Worm (Caenorhabditis elegans) whole organism, late embryonic: Measurements from ENCODE around the gene mboa-7.

Experiments
- C38D4.7 ChIP-seq: fragments of 200-800 bp; sonication (Bioruptor generic); optimal IDR thresholded peaks from 2 replicates; lab custom pipeline; 2018; ENCODE audit warnings: mild to moderate bottlenecking, missing genetic modification characterization, moderate library complexity, missing compliant biosample characterization
- F13H6.1 ChIP-seq: sonication (generic microtip); optimal IDR thresholded peaks from 2 replicates; lab custom pipeline; 2016; ENCODE audit warnings: missing genetic modification characterization, missing compliant biosample characterization
- T23F11.4 ChIP-seq: fragments of 200-800 bp; sonication (Bioruptor generic); optimal IDR thresholded peaks from 2 replicates; lab custom pipeline; 2018; ENCODE audit warnings: mild to moderate bottlenecking, missing genetic modification characterization, missing compliant biosample characterization
- ahr-1 ChIP-seq: sonication (generic microtip); optimal IDR thresholded peaks from 2 replicates; lab custom pipeline; 2016; ENCODE audit warnings: missing genetic modification characterization, missing compliant biosample characterization
- ceh-18 ChIP-seq: sonication (generic microtip); optimal IDR thresholded peaks from 2 replicates; lab custom pipeline; 2016; ENCODE audit warnings: missing genetic modification characterization, missing compliant biosample characterization
- ceh-2 ChIP-seq: sonication (generic microtip); optimal IDR thresholded peaks from 2 replicates; lab custom pipeline; 2016; ENCODE audit warnings: missing genotype, missing genetic modification characterization, missing compliant biosample characterization
- ceh-22 ChIP-seq: sonication (generic microtip); optimal IDR thresholded peaks from 2 replicates; lab custom pipeline; 2017; ENCODE audit warnings: missing biosample characterization, missing genetic modification characterization
- ceh-30 ChIP-seq: fragments of 150-350 bp; optimal IDR thresholded peaks from 2 replicates; lab custom pipeline; 2014; ENCODE audit warnings: missing biosample characterization, missing genetic modification characterization
- ceh-31 ChIP-seq: sonication (generic microtip); optimal IDR thresholded peaks from 2 replicates; lab custom pipeline; 2016; ENCODE audit warnings: missing genetic modification characterization, missing compliant biosample characterization
- ceh-45 ChIP-seq: fragments of 200-800 bp; sonication (Bioruptor generic); IDR thresholded peaks from 2 replicates; pipeline ENCODE4 v1.3.6; 2022; ENCODE audit warnings: missing genetic modification reagents, missing genetic modification characterization, missing compliant biosample characterization
- ceh-48 ChIP-seq: sonication (generic microtip); optimal IDR thresholded peaks from 2 replicates; lab custom pipeline; 2016; ENCODE audit warnings: missing genetic modification characterization, inconsistent platforms, missing compliant biosample characterization
- ceh-6 ChIP-seq: fragments of 200-800 bp; sonication (Bioruptor generic); optimal IDR thresholded peaks from 2 replicates; lab custom pipeline; 2018; ENCODE audit warnings: mild to moderate bottlenecking, missing genetic modification characterization, missing compliant biosample characterization
- ceh-9 ChIP-seq: sonication (generic microtip); optimal IDR thresholded peaks from 2 replicates; lab custom pipeline; 2016; ENCODE audit warnings: mild to moderate bottlenecking, missing genetic modification characterization, inconsistent platforms, missing compliant biosample characterization
- che-1 ChIP-seq: sonication (generic microtip); optimal IDR thresholded peaks from 2 replicates; lab custom pipeline; 2016; ENCODE audit warnings: mild to moderate bottlenecking, missing genetic modification characterization, missing compliant biosample characterization
- dmd-4 ChIP-seq: sonication (generic microtip); optimal IDR thresholded peaks from 2 replicates; lab custom pipeline; 2016; ENCODE audit warnings: borderline replicate concordance, missing genetic modification characterization, missing compliant biosample characterization
- elt-2 ChIP-seq: sonication (generic microtip); optimal IDR thresholded peaks from 2 replicates; lab custom pipeline; 2016; ENCODE audit warnings: missing genetic modification reagents, missing genetic modification characterization, missing compliant biosample characterization
- ets-4 ChIP-seq: sonication (generic microtip); optimal IDR thresholded peaks from 2 replicates; lab custom pipeline; 2016; ENCODE audit warnings: missing genetic modification characterization, missing compliant biosample characterization
- eyg-1 ChIP-seq: sonication (generic microtip); optimal IDR thresholded peaks from 2 replicates; lab custom pipeline; 2016; ENCODE audit warnings: missing genotype, missing genetic modification characterization, missing compliant biosample characterization
- hlh-13 ChIP-seq: fragments of 200-800 bp; sonication (Bioruptor generic); optimal IDR thresholded peaks from 2 replicates; lab custom pipeline; 2018; ENCODE audit warnings: mild to moderate bottlenecking, missing genetic modification characterization, missing compliant biosample characterization
- hlh-15 ChIP-seq: sonication (generic microtip); optimal IDR thresholded peaks from 2 replicates; lab custom pipeline; 2016; ENCODE audit warnings: missing genetic modification characterization, missing compliant biosample characterization
- hlh-6 ChIP-seq: sonication (generic microtip); optimal IDR thresholded peaks from 2 replicates; lab custom pipeline; 2016; ENCODE audit warnings: missing genotype, missing genetic modification characterization, missing compliant biosample characterization
- hlh-8 ChIP-seq: sonication (generic microtip); optimal IDR thresholded peaks from 2 replicates; lab custom pipeline; 2016; ENCODE audit warnings: missing genotype, missing genetic modification characterization, missing compliant biosample characterization
- lin-11 ChIP-seq: fragments of 200-800 bp; sonication (Bioruptor generic); optimal IDR thresholded peaks from 2 replicates; lab custom pipeline; 2018; ENCODE audit warnings: mild to moderate bottlenecking, missing genetic modification characterization, missing compliant biosample characterization
- madf-2 ChIP-seq: sonication (generic microtip); optimal IDR thresholded peaks from 2 replicates; lab custom pipeline; 2017; ENCODE audit warnings: missing genetic modification characterization, missing compliant biosample characterization
- mec-3 ChIP-seq: sonication (generic microtip); optimal IDR thresholded peaks from 2 replicates; lab custom pipeline; 2016; ENCODE audit warnings: borderline replicate concordance, missing genetic modification characterization, missing compliant biosample characterization
- nfya-1 ChIP-seq: sonication (generic microtip); optimal IDR thresholded peaks from 2 replicates; lab custom pipeline; 2017; ENCODE audit warnings: missing genetic modification characterization, mild to moderate bottlenecking, missing compliant biosample characterization, antibody characterized with exemption, moderate library complexity
- nhr-11 ChIP-seq: fragments of 150-350 bp; optimal IDR thresholded peaks from 2 replicates; lab custom pipeline; 2014; ENCODE audit warnings: missing biosample characterization, missing genetic modification characterization
- nhr-232 ChIP-seq: sonication (generic microtip); optimal IDR thresholded peaks from 2 replicates; lab custom pipeline; 2016; ENCODE audit warnings: missing genetic modification characterization, missing compliant biosample characterization
- npax-4 ChIP-seq: sonication (generic microtip); optimal IDR thresholded peaks from 2 replicates; lab custom pipeline; 2016; ENCODE audit warnings: missing genetic modification characterization, missing compliant biosample characterization
- pag-3 ChIP-seq: sonication (generic microtip); optimal IDR thresholded peaks from 2 replicates; lab custom pipeline; 2016; ENCODE audit warnings: missing compliant biosample characterization, missing genetic modification characterization, borderline replicate concordance
- pat-9 ChIP-seq: fragments of 200-800 bp; sonication (Bioruptor generic); optimal IDR thresholded peaks from 2 replicates; lab custom pipeline; 2018; ENCODE audit warnings: mild to moderate bottlenecking, missing genetic modification characterization, moderate library complexity, missing compliant biosample characterization
- pha-2 ChIP-seq: sonication (generic microtip); optimal IDR thresholded peaks from 2 replicates; lab custom pipeline; 2017; ENCODE audit warnings: mild to moderate bottlenecking, missing genetic modification characterization, missing compliant biosample characterization
- pros-1 ChIP-seq: fragments of 150-350 bp; optimal IDR thresholded peaks from 2 replicates; lab custom pipeline; 2014; ENCODE audit warnings: missing biosample characterization, missing genetic modification reagents, missing genetic modification characterization
- ref-2 ChIP-seq: sonication (generic microtip); optimal IDR thresholded peaks from 2 replicates; lab custom pipeline; 2016; ENCODE audit warnings: missing genetic modification characterization, missing compliant biosample characterization
- rnt-1 ChIP-seq: sonication (generic microtip); optimal IDR thresholded peaks from 2 replicates; lab custom pipeline; 2016; ENCODE audit warnings: missing genetic modification characterization, missing compliant biosample characterization
- sdc-2 ChIP-seq: sonication (generic microtip); optimal IDR thresholded peaks from 2 replicates; lab custom pipeline; 2016; ENCODE audit warnings: missing genotype, missing genetic modification characterization, missing compliant biosample characterization
- sox-2 ChIP-seq: fragments of 200-800 bp; sonication (Bioruptor generic); IDR thresholded peaks from 2 replicates; pipeline ENCODE4 v1.3.6; 2022; ENCODE audit warnings: missing genetic modification reagents, missing genetic modification characterization, missing compliant biosample characterization
- tbx-2 ChIP-seq: sonication (generic microtip); optimal IDR thresholded peaks from 2 replicates; lab custom pipeline; 2016; ENCODE audit warnings: missing genetic modification characterization, missing compliant biosample characterization
- tbx-7 ChIP-seq: sonication (generic microtip); optimal IDR thresholded peaks from 2 replicates; lab custom pipeline; 2016; ENCODE audit warnings: missing genotype, missing genetic modification characterization, missing compliant biosample characterization
- ttx-3 ChIP-seq: sonication (generic microtip); optimal IDR thresholded peaks from 2 replicates; lab custom pipeline; 2016; ENCODE audit warnings: missing genetic modification reagents, missing genetic modification characterization, missing compliant biosample characterization
- unc-3 ChIP-seq, 2 experiments: fragments of 200-800 bp in 1 of 2; sonication (Bioruptor generic) in 1 of 2; sonication (generic microtip) in 1 of 2; conservative IDR thresholded peaks in 1 of 2; optimal IDR thresholded peaks in 1 of 2; 2 replicates each; pipeline versions ENCODE4 v1.3.6 to Lab custom; 2016 to 2022; ENCODE audit warnings: missing compliant biosample characterization in 2 of 2, missing genetic modification characterization in 2 of 2, missing genetic modification reagents in 1 of 2
- unc-42 ChIP-seq: sonication (generic microtip); optimal IDR thresholded peaks from 2 replicates; lab custom pipeline; 2016; ENCODE audit warnings: missing genotype, missing genetic modification characterization, missing compliant biosample characterization
- zip-5 ChIP-seq: sonication (generic microtip); optimal IDR thresholded peaks from 2 replicates; lab custom pipeline; 2016; ENCODE audit warnings: missing genetic modification characterization, missing compliant biosample characterization
- ztf-16 ChIP-seq: sonication (generic microtip); optimal IDR thresholded peaks from 2 replicates; lab custom pipeline; 2017; ENCODE audit warnings: missing genetic modification characterization, missing compliant biosample characterization

Gene mboa-7

DNA sequence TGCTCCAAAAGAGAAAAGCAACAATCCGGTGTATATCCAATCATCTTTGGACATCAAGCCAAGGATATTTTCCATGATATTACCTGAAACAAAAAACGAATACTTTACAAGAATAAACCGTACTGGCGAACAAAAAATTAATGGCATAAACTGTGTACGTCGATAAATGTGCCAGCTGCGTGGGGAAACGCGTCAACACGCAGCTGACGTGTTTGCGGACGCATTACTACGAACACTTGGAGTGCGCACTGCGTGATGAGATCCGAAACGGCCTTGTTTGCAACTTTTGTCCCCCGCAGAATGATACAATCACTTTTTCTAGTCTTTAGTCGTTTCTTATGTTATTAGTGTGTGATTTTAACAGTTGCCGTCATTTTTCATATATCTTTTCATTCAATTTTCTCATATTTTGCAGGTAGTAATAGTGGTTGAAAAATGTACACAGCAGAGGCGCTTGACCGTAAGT, at the start of gene mboa-7, which contains the start of gene git-1:
mboa-7 (minus strand) TSS at position 83 of the 466 bp plus-strand sequence.
git-1 (plus strand) TSS at position 416 of the 466 bp plus-strand sequence.
- TF ChIP-seq che-1 (tag; lab: Kevin White, UChicago), result peak; percentile 12
- peak; percentile 41 for TF ChIP-seq nfya-1 (tag; lab: Kevin White, UChicago)
- TF ChIP-seq zip-5 (tag; lab: Kevin White, UChicago), result no peak
- no peak for TF ChIP-seq tbx-7 (tag; lab: Kevin White, UChicago)
- no peak for TF ChIP-seq nhr-11 (tag; lab: Kevin White, UChicago)
- TF ChIP-seq pha-2 (tag; lab: Kevin White, UChicago), result peak; percentile 20
- peak; percentile 14 for TF ChIP-seq nhr-232
- no peak for TF ChIP-seq ceh-22 (tag; lab: Kevin White, UChicago)
- no peak for TF ChIP-seq hlh-6
- peak; percentile 33 for TF ChIP-seq ceh-48
- TF ChIP-seq hlh-13, result no peak
- no peak for TF ChIP-seq rnt-1 (tag; lab: Kevin White, UChicago)
- TF ChIP-seq ceh-2 (tag; lab: Kevin White, UChicago), result no peak
- peak; percentile 53 for TF ChIP-seq pat-9 (tag; lab: Kevin White, UChicago)
- peak; percentile 31 for TF ChIP-seq ceh-18
- TF ChIP-seq tbx-2 (tag; lab: Kevin White, UChicago), result peak; percentile 55
- TF ChIP-seq ets-4 (tag; lab: Kevin White, UChicago), result no peak
- peak; percentile 27 for TF ChIP-seq sdc-2 (tag; lab: Kevin White, UChicago)
- TF ChIP-seq ceh-6 (GFP tag; lab: Kevin White, UChicago), result peak; percentile 33
- TF ChIP-seq elt-2 (tag; lab: Kevin White, UChicago), result peak; percentile 33
- TF ChIP-seq unc-3 (GFP tag; conservative IDR thresholded peaks at IDR 0.05; lab: Robert Waterston, UW), result no peak
- TF ChIP-seq unc-3 (tag; optimal IDR thresholded peaks at IDR 0.05; lab: Kevin White, UChicago), result no peak
- no peak for TF ChIP-seq ceh-30 (tag; lab: Kevin White, UChicago)
- peak; percentile 43 for TF ChIP-seq ceh-31 (tag; lab: Kevin White, UChicago)
- TF ChIP-seq ttx-3 (tag; lab: Kevin White, UChicago), result no peak
- peak; percentile 12 for TF ChIP-seq madf-2 (tag; lab: Kevin White, UChicago)

DNA sequence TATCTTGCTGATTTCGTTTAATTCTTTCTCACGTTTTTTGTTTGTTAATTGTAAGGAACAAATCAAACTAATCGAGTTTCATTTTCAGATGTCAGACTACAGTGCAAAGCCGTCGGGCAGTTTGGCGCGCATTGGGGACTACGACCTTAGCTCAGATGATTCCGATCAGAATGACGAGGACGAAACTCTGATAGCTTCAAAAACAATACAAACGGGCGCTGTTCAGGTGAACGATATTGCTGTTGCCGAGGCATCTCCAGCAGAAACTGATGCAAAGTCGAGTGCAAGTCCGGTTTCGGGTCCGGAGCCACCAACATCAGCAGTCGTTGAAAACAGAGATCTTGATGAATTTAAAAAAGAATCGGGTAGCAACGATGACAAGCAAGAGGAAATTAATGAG, 44.8 kb upstream of the mboa-7 start, which contains the start of gene bet-2:
bet-2 (plus strand) TSS at position 89 of the 400 bp plus-strand sequence.
- TF ChIP-seq ceh-18, result no peak
- TF ChIP-seq ahr-1 (tag; lab: Kevin White, UChicago), result no peak
- no peak for TF ChIP-seq nhr-232
- no peak for TF ChIP-seq pat-9 (tag; lab: Kevin White, UChicago)
- TF ChIP-seq F13H6.1 (tag; lab: Kevin White, UChicago), result no peak
- TF ChIP-seq unc-42 (tag; lab: Kevin White, UChicago), result no peak
- no peak for TF ChIP-seq hlh-8 (tag; lab: Kevin White, UChicago)
- no peak for TF ChIP-seq sdc-2 (tag; lab: Kevin White, UChicago)
- TF ChIP-seq ttx-3 (tag; lab: Kevin White, UChicago), result no peak
- no peak for TF ChIP-seq unc-3 (GFP tag; conservative IDR thresholded peaks at IDR 0.05; lab: Robert Waterston, UW)
- no peak for TF ChIP-seq unc-3 (tag; optimal IDR thresholded peaks at IDR 0.05; lab: Kevin White, UChicago)
- TF ChIP-seq pag-3 (tag; lab: Kevin White, UChicago), result no peak
- TF ChIP-seq mec-3 (tag; lab: Kevin White, UChicago), result no peak
- TF ChIP-seq pha-2 (tag; lab: Kevin White, UChicago), result no peak
- TF ChIP-seq, all 69 proteins: peak for 0

DNA sequence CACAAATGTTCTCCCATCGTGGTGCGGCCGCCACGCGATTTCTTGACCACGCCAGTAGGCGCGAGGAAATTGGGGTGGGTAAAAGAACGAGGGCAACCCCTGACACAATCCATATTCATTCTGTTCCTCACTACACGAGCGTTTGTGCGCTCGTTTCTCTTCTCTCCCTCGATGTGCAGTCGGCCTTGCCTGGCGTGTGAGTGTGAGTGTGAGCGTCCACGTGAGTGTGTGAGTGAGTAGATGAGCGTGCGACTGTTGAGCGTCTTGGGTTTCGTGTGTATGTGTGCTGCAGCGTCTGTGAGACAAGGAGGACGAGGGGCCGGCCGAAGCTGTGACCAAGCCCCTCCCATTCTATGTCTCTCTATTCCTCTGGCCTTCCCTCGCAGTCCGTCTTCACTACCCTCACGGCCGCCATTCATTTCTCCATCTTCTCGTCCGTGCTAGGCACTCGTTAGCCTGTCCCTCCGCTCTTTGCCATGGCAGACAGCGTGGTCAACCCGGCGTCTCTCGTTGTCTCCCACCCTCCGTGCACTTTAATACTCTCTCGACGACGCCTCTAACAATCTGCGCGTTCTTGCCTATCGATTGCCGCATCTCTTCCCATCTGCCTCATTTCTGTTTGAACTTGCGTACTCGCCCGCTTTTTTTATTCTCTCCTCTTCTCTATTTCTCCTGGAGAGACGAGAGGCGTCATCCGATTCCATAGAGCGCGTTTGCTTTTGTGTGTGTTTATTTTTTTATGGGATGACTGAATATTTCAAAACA, 44.2 kb upstream of the mboa-7 start:
- TF ChIP-seq madf-2 (tag; lab: Kevin White, UChicago) (peak; percentile 66), dmd-4 (tag; lab: Kevin White, UChicago) (no peak), npax-4 (tag; lab: Kevin White, UChicago) (peak; percentile 16), ttx-3 (tag; lab: Kevin White, UChicago) (peak; percentile 65), hlh-8 (tag; lab: Kevin White, UChicago) (peak; percentile 59), ceh-2 (tag; lab: Kevin White, UChicago) (peak; percentile 73), ceh-9 (tag; lab: Kevin White, UChicago) (no peak), ztf-16 (tag; lab: Kevin White, UChicago) (peak; percentile 67), pros-1 (peak; percentile 99), nhr-11 (tag; lab: Kevin White, UChicago) (no peak), pha-2 (tag; lab: Kevin White, UChicago) (no peak), eyg-1 (tag; lab: Kevin White, UChicago) (peak; percentile 63), ahr-1 (tag; lab: Kevin White, UChicago) (peak; percentile 51), sdc-2 (tag; lab: Kevin White, UChicago) (peak; percentile 88), ceh-45 (GFP tag; lab: Robert Waterston, UW) (no peak), hlh-15 (no peak), ceh-48 (peak; percentile 96), C38D4.7 (GFP tag; lab: Kevin White, UChicago) (peak; percentile 23), T23F11.4 (GFP tag; lab: Kevin White, UChicago) (no peak), sox-2 (peak; percentile 2; the same call in 1 of the 2 replicates), lin-11 (tag; lab: Kevin White, UChicago) (no peak), ref-2 (tag; lab: Kevin White, UChicago) (peak; percentile 95)
